Worm (Caenorhabditis elegans) whole organism, early embryonic: Measurements from ENCODE around the gene spp-28.

ENCODE experiments used
- B0310.2 ChIP-seq: sonication (generic microtip); optimal IDR thresholded peaks from 2 replicates; lab custom pipeline; 2016; ENCODE audit warnings: mild to moderate bottlenecking, missing genetic modification characterization, missing compliant biosample characterization
- F13C5.2 ChIP-seq: sonication (generic microtip); optimal IDR thresholded peaks from 2 replicates; lab custom pipeline; 2017; ENCODE audit warnings: mild to moderate bottlenecking, missing genetic modification characterization, inconsistent platforms, missing compliant biosample characterization
- aly-1 ChIP-seq: sonication (generic microtip); optimal IDR thresholded peaks from 2 replicates; lab custom pipeline; 2016; ENCODE audit warnings: missing genetic modification characterization, missing compliant biosample characterization
- ama-1 ChIP-seq: fragments of 150-350 bp; optimal IDR thresholded peaks from 2 replicates; lab custom pipeline; 2014
- ceh-13 ChIP-seq: fragments of 200-800 bp; sonication (Bioruptor generic); optimal IDR thresholded peaks from 2 replicates; lab custom pipeline; 2018; ENCODE audit warnings: mild to moderate bottlenecking, missing genetic modification characterization, missing compliant biosample characterization
- ceh-36 ChIP-seq: sonication (generic microtip); optimal IDR thresholded peaks from 2 replicates; lab custom pipeline; 2016; ENCODE audit warnings: missing genetic modification characterization, inconsistent platforms, missing compliant biosample characterization
- ets-7 ChIP-seq: sonication (generic microtip); optimal IDR thresholded peaks from 2 replicates; lab custom pipeline; 2016; ENCODE audit warnings: missing genotype, missing genetic modification characterization, missing compliant biosample characterization
- flt-1 ChIP-seq: fragments of 200-800 bp; sonication (Bioruptor generic); IDR thresholded peaks from 2 replicates; pipeline ENCODE4 v1.3.6; 2022; ENCODE audit warnings: missing genetic modification characterization, missing compliant biosample characterization
- hmbx-1 ChIP-seq: sonication (generic microtip); optimal IDR thresholded peaks from 2 replicates; lab custom pipeline; 2016; ENCODE audit warnings: mild to moderate bottlenecking, missing genetic modification characterization, missing compliant biosample characterization
- hmg-4 ChIP-seq: fragments of 200-800 bp; sonication (Bioruptor generic); optimal IDR thresholded peaks from 2 replicates; lab custom pipeline; 2018; ENCODE audit warnings: mild to moderate bottlenecking, missing genetic modification characterization, missing compliant biosample characterization
- hnd-1 ChIP-seq: sonication (generic microtip); optimal IDR thresholded peaks from 2 replicates; lab custom pipeline; 2016; ENCODE audit warnings: missing genetic modification characterization, missing compliant biosample characterization
- pes-1 ChIP-seq: fragments of 200-800 bp; sonication (Bioruptor generic); IDR thresholded peaks from 2 replicates; pipeline ENCODE4 v1.3.6; 2022; ENCODE audit warnings: missing genetic modification reagents, missing genetic modification characterization, missing compliant biosample characterization
- scrt-1 ChIP-seq: fragments of 200-800 bp; sonication (Bioruptor generic); IDR thresholded peaks from 2 replicates; pipeline ENCODE4 v1.3.6; 2022; ENCODE audit warnings: missing genetic modification characterization, missing compliant biosample characterization
- sea-1 ChIP-seq: fragments of 200-800 bp; sonication (Bioruptor generic); conservative IDR thresholded peaks from 2 replicates; pipeline ENCODE4 v1.3.6; 2022; ENCODE audit warnings: missing genetic modification characterization, missing compliant biosample characterization
- tbx-11 ChIP-seq: fragments of 200-800 bp; sonication (Bioruptor generic); IDR thresholded peaks from 2 replicates; pipeline ENCODE4 v1.3.6; 2022; ENCODE audit warnings: missing genetic modification characterization, missing compliant biosample characterization
- tbx-37 ChIP-seq: fragments of 200-800 bp; sonication (Bioruptor generic); conservative IDR thresholded peaks from 2 replicates; pipeline ENCODE4 v1.3.6; 2022; ENCODE audit warnings: missing genetic modification reagents, missing genetic modification characterization, missing compliant biosample characterization
- tra-4 ChIP-seq: sonication (generic microtip); optimal IDR thresholded peaks from 2 replicates; lab custom pipeline; 2017; ENCODE audit warnings: missing genetic modification characterization, missing compliant biosample characterization

spp-28 gene

ce11 chrIII:4194349-4195110 lies 4.4 kb upstream of the spp-28 start:
- TF ChIP-seq ama-1 (lab: Kevin White, UChicago), result no peak
- TF ChIP-seq ets-7 (tag; lab: Kevin White, UChicago), result no peak

- TF ChIP-seq tra-4 (tag; lab: Kevin White, UChicago) (no peak), tbx-11 (GFP tag; lab: Robert Waterston, UW) (no peak), ets-7 (tag; lab: Kevin White, UChicago) (no peak), flt-1 (GFP tag; lab: Robert Waterston, UW) (no peak), ceh-36 (tag; lab: Kevin White, UChicago) (no peak), F13C5.2 (tag; lab: Kevin White, UChicago) (peak; percentile 63), hnd-1 (tag; lab: Kevin White, UChicago) (no peak), hmbx-1 (no peak), B0310.2 (tag; lab: Kevin White, UChicago) (peak; percentile 62), aly-1 (peak; percentile 15), scrt-1 (GFP tag; lab: Robert Waterston, UW) (no peak), hmg-4 (GFP tag; lab: Kevin White, UChicago) (peak; percentile 42), sea-1 (GFP tag; lab: Robert Waterston, UW) (0 out of 2 replicates have a peak, but pooled peaks have one; percentile 21), ceh-13 (GFP tag; lab: Kevin White, UChicago) (no peak), pes-1 (GFP tag; lab: Robert Waterston, UW) (no peak), ama-1 (lab: Kevin White, UChicago) (peak; percentile 6), tbx-37 (no peak)
Observed at ce11 chrIII:4193659-4194103, 3.5 kb upstream of the spp-28 start, which contains the start of gene xbp-1. Gene xbp-1 (plus strand): TSS chrIII:4193809.

ce11 chrIII:4191091-4191638 lies 1.0 kb upstream of the spp-28 start, which contains the start of gene dnj-16:
Gene dnj-16 (plus strand): TSS chrIII:4191141.
- TF ChIP-seq tra-4 (tag; lab: Kevin White, UChicago) (no peak), F13C5.2 (tag; lab: Kevin White, UChicago) (peak; percentile 9), B0310.2 (tag; lab: Kevin White, UChicago) (no peak), tbx-37 (no peak), hmbx-1 (no peak), sea-1 (GFP tag; lab: Robert Waterston, UW) (no peak)

- TF ChIP-seq hmbx-1, result no peak
- no peak for TF ChIP-seq sea-1 (GFP tag; lab: Robert Waterston, UW)
- no peak for TF ChIP-seq scrt-1 (GFP tag; lab: Robert Waterston, UW)
- no peak for TF ChIP-seq hnd-1 (tag; lab: Kevin White, UChicago)
Observed at ce11 chrIII:4189602-4190001, 539 bp downstream of the spp-28 start.

- TF ChIP-seq hmg-4 (GFP tag; lab: Kevin White, UChicago), result no peak
- no peak for TF ChIP-seq aly-1
- TF ChIP-seq tbx-11 (GFP tag; lab: Robert Waterston, UW), result no peak
- no peak for TF ChIP-seq ceh-36 (tag; lab: Kevin White, UChicago)
- TF ChIP-seq hmbx-1, result no peak
- no peak for TF ChIP-seq ceh-13 (GFP tag; lab: Kevin White, UChicago)
Observed at ce11 chrIII:4187845-4188244, 2.3 kb downstream of the spp-28 start, which contains the start of gene R74.2. Gene R74.2 (plus strand): TSS chrIII:4188160.

ce11 chrIII:4186751-4187309 lies 3.3 kb downstream of the spp-28 start, which contains the start of gene lars-1:
Gene lars-1 (minus strand): TSS chrIII:4186801.
- TF ChIP-seq ceh-13 (GFP tag; lab: Kevin White, UChicago) (no peak), tbx-11 (GFP tag; lab: Robert Waterston, UW) (no peak), scrt-1 (GFP tag; lab: Robert Waterston, UW) (no peak), aly-1 (no peak), ceh-36 (tag; lab: Kevin White, UChicago) (no peak), pes-1 (GFP tag; lab: Robert Waterston, UW) (no peak), B0310.2 (tag; lab: Kevin White, UChicago) (no peak), tbx-37 (no peak), ama-1 (lab: Kevin White, UChicago) (no peak), F13C5.2 (tag; lab: Kevin White, UChicago) (no peak), hnd-1 (tag; lab: Kevin White, UChicago) (no peak), flt-1 (GFP tag; lab: Robert Waterston, UW) (no peak), ets-7 (tag; lab: Kevin White, UChicago) (no peak), tra-4 (tag; lab: Kevin White, UChicago) (no peak), hmbx-1 (no peak), sea-1 (GFP tag; lab: Robert Waterston, UW) (no peak), hmg-4 (GFP tag; lab: Kevin White, UChicago) (no peak)

ce11 chrIII:4181338-4181737 lies 8.8 kb downstream of the spp-28 start, which contains the start of gene C16C10.1:
Gene C16C10.1 (minus strand): TSS chrIII:4181438.
- no peak for TF ChIP-seq ets-7 (tag; lab: Kevin White, UChicago)
- TF ChIP-seq aly-1, result no peak
- no peak for TF ChIP-seq ama-1 (lab: Kevin White, UChicago)
- no peak for TF ChIP-seq ceh-13 (GFP tag; lab: Kevin White, UChicago)
- no peak for TF ChIP-seq tbx-37
- TF ChIP-seq scrt-1 (GFP tag; lab: Robert Waterston, UW), result no peak
- no peak for TF ChIP-seq sea-1 (GFP tag; lab: Robert Waterston, UW)
- TF ChIP-seq ceh-36 (tag; lab: Kevin White, UChicago), result no peak
- TF ChIP-seq F13C5.2 (tag; lab: Kevin White, UChicago), result no peak
- no peak for TF ChIP-seq pes-1 (GFP tag; lab: Robert Waterston, UW)
- TF ChIP-seq hnd-1 (tag; lab: Kevin White, UChicago), result no peak
- no peak for TF ChIP-seq hmbx-1
- no peak for TF ChIP-seq flt-1 (GFP tag; lab: Robert Waterston, UW)
- no peak for TF ChIP-seq B0310.2 (tag; lab: Kevin White, UChicago)
- TF ChIP-seq tra-4 (tag; lab: Kevin White, UChicago), result no peak
- no peak for TF ChIP-seq hmg-4 (GFP tag; lab: Kevin White, UChicago)
- TF ChIP-seq tbx-11 (GFP tag; lab: Robert Waterston, UW), result no peak
